Worm (Caenorhabditis elegans) whole organism, L1 larva: ENCODE measurements around the gene suex-1.

ENCODE experiments used
- ces-1 ChIP-seq: fragments of 150-350 bp; optimal IDR thresholded peaks from 2 replicates; lab custom pipeline; 2014; ENCODE audit warnings: missing biosample characterization, missing genetic modification reagents, missing genetic modification characterization
- fos-1 ChIP-seq: fragments of 150-350 bp; optimal IDR thresholded peaks from 2 replicates; lab custom pipeline; 2014; ENCODE audit warnings: missing biosample characterization, missing genetic modification characterization
- jun-1 ChIP-seq: fragments of 150-350 bp; optimal IDR thresholded peaks from 2 replicates; lab custom pipeline; 2014; ENCODE audit warnings: missing biosample characterization, missing genetic modification reagents, missing genetic modification characterization
- mep-1 ChIP-seq: fragments of 150-350 bp; optimal IDR thresholded peaks from 2 replicates; lab custom pipeline; 2014; ENCODE audit warnings: missing biosample characterization, missing genetic modification characterization
- unc-86 ChIP-seq: sonication (generic microtip); optimal IDR thresholded peaks from 2 replicates; lab custom pipeline; 2016; ENCODE audit warnings: missing genetic modification characterization, missing compliant biosample characterization

DNA sequence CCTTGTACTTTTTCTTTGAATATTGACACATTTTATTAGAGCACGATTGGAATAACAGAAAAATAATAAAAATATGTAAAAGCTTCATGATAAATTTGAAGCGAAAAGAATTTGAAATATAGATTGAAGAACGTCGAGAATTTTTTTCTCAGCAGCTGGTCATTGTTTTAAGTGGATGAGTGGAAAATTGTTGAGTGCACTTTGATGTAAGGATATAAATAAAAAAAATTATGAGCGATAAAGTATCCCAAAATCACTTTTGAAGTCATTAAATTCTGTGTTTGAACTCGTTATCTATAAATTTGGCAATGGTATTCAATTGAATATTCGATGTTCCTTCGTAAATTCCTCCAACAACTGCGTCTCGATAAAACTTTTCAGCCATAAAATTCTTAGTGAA is 46.7 kb upstream of the suex-1 start, which contains the start of gene ins-13:
- TF ChIP-seq ces-1 (no peak), mep-1 (no peak), jun-1 (tag; lab: Kevin White, UChicago) (no peak), fos-1 (tag; lab: Kevin White, UChicago) (no peak), unc-86 (tag; lab: Kevin White, UChicago) (no peak)
